Worm (Caenorhabditis elegans) whole organism, L4 larva: ENCODE measurements around the gene T15H9.5.

Experiments used
- ceh-82 ChIP-seq: sonication (generic microtip); optimal IDR thresholded peaks from 2 replicates; lab custom pipeline; 2017; ENCODE audit warnings: missing biosample characterization, missing genetic modification characterization
- ces-1 ChIP-seq: fragments of 150-350 bp; sonication (generic microtip); optimal IDR thresholded peaks from 4 replicates; lab custom pipeline; 2014; ENCODE audit warnings: missing biosample characterization, missing genetic modification reagents, missing genetic modification characterization
- dmd-9 ChIP-seq: fragments of 200-800 bp; sonication (Bioruptor generic); IDR thresholded peaks from 2 replicates; pipeline ENCODE4 v1.3.6; 2022; ENCODE audit warnings: missing genetic modification reagents, missing genetic modification characterization, missing compliant biosample characterization
- fkh-10 ChIP-seq: fragments of 150-350 bp; optimal IDR thresholded peaks from 2 replicates; lab custom pipeline; 2014; ENCODE audit warnings: missing biosample characterization, missing genetic modification reagents, missing genetic modification characterization
- madf-9 ChIP-seq: fragments of 200-800 bp; sonication (Bioruptor generic); conservative IDR thresholded peaks from 2 replicates; pipeline ENCODE4 v1.3.6; 2022; ENCODE audit warnings: missing genetic modification reagents, missing genetic modification characterization, missing compliant biosample characterization
- mes-2 ChIP-seq: sonication (generic microtip); optimal IDR thresholded peaks from 2 replicates; lab custom pipeline; 2016; ENCODE audit warnings: missing genotype, mild to moderate bottlenecking, missing genetic modification characterization, missing compliant biosample characterization; ENCODE audit not compliant: poor library complexity, severe bottlenecking
- mxl-2 ChIP-seq: fragments of 200-800 bp; sonication (Bioruptor generic); conservative IDR thresholded peaks from 2 replicates; pipeline ENCODE4 v1.3.6; 2022; ENCODE audit warnings: missing genetic modification reagents, missing genetic modification characterization, missing compliant biosample characterization
- nhr-237 ChIP-seq: sonication (generic microtip); optimal IDR thresholded peaks from 2 replicates; lab custom pipeline; 2017; ENCODE audit warnings: missing biosample characterization, missing genetic modification characterization
- nhr-77 ChIP-seq: fragments of 150-350 bp; optimal IDR thresholded peaks from 2 replicates; lab custom pipeline; 2014; ENCODE audit warnings: missing biosample characterization, missing genetic modification characterization
- php-3 ChIP-seq: fragments of 200-800 bp; sonication (Bioruptor generic); IDR thresholded peaks from 2 replicates; pipeline ENCODE4 v1.3.6; 2022; ENCODE audit warnings: missing genetic modification reagents, missing genetic modification characterization, missing compliant biosample characterization
- zag-1 ChIP-seq: fragments of 150-350 bp; optimal IDR thresholded peaks from 2 replicates; lab custom pipeline; 2014; ENCODE audit warnings: missing biosample characterization, missing genetic modification characterization
- zfp-2 ChIP-seq: sonication (generic microtip); optimal IDR thresholded peaks from 2 replicates; lab custom pipeline; 2016; ENCODE audit warnings: mild to moderate bottlenecking, missing genetic modification characterization, missing compliant biosample characterization
- zfp-3 ChIP-seq: fragments of 200-800 bp; sonication (Bioruptor generic); conservative IDR thresholded peaks from 2 replicates; pipeline ENCODE4 v1.3.6; 2022; ENCODE audit warnings: missing genetic modification reagents, missing genetic modification characterization, missing compliant biosample characterization

DNA sequence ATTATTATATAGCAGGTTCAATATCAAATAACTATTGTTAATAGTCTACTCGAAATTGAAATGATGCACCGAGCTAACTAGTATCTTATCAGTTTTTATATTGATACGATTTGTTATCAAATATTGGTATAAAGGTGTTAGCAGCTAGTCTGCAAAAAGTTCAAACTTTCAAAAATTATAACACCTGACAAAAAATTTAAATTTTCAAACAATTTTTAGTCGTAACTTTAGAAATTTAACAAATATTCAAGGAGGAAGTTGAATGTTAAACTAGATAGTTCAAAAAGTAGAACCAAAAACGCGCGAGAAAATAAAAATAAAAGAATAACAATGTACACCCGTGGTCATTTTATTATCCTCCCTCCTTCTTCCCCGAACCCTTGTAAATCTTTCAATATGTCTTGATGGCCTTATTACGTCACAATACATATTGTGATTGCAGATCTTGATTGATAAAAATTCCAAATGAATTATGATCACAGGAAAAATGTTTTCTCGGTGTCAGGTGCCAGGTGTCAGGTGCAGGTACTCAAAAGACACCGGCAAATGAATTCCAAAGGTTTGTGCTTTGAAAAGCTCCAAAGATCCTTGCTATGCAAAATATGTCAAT is 44.4 kb upstream of the T15H9.5 start, which contains the start of gene ZK1307.1:
- TF ChIP-seq dmd-9 (GFP tag; lab: Robert Waterston, UW) (no peak), fkh-10 (GFP tag; lab: Kevin White, UChicago) (no peak), zfp-2 (no peak), zag-1 (tag; lab: Kevin White, UChicago) (no peak), zfp-3 (GFP tag; lab: Robert Waterston, UW) (no peak), ces-1 (GFP tag; lab: Kevin White, UChicago) (no peak), nhr-237 (tag; lab: Kevin White, UChicago) (no peak), mes-2 (no peak), ceh-82 (tag; lab: Kevin White, UChicago) (no peak), madf-9 (GFP tag; lab: Robert Waterston, UW) (no peak), nhr-77 (tag; lab: Kevin White, UChicago) (no peak), php-3 (peak; percentile 69), mxl-2 (GFP tag; lab: Robert Waterston, UW) (no peak)
